Worm (Caenorhabditis elegans) whole organism, midembryonic: ENCODE results near the gene K08D8.3.
"Not testable (repeated sequence)": the region's sequence is repeated elsewhere in the genome, so short reads cannot be mapped to it uniquely, and the experiment has no call there.

Experiments used
- T22C8.4 ChIP-seq: fragments of 200-800 bp; sonication (Bioruptor generic); IDR thresholded peaks from 2 replicates; pipeline ENCODE4 v1.3.6; 2022; ENCODE audit warnings: missing genetic modification characterization, missing compliant biosample characterization
- cog-1 ChIP-seq: sonication (generic microtip); optimal IDR thresholded peaks from 2 replicates; lab custom pipeline; 2016; ENCODE audit warnings: missing genetic modification characterization, missing compliant biosample characterization
- flt-1 ChIP-seq: fragments of 200-800 bp; sonication (Bioruptor generic); IDR thresholded peaks from 2 replicates; pipeline ENCODE4 v1.3.6; 2022; ENCODE audit warnings: missing genetic modification characterization, missing compliant biosample characterization
- klf-2 ChIP-seq: fragments of 200-800 bp; sonication (Bioruptor generic); conservative IDR thresholded peaks from 2 replicates; pipeline ENCODE4 v1.3.6; 2022; ENCODE audit warnings: missing genetic modification reagents, missing genetic modification characterization, missing compliant biosample characterization
- med-1 ChIP-seq: sonication (generic microtip); optimal IDR thresholded peaks from 2 replicates; lab custom pipeline; 2017; ENCODE audit warnings: missing genetic modification characterization, mild to moderate bottlenecking, missing compliant biosample characterization, antibody characterized with exemption, missing genetic modification reagents; ENCODE audit not compliant: insufficient read depth
- ref-1 ChIP-seq: fragments of 200-800 bp; sonication (Bioruptor generic); conservative IDR thresholded peaks from 2 replicates; pipeline ENCODE4 v1.3.6; 2022; ENCODE audit warnings: missing genetic modification reagents, missing genetic modification characterization, missing compliant biosample characterization
- tab-1 ChIP-seq: fragments of 200-800 bp; sonication (Bioruptor generic); IDR thresholded peaks from 2 replicates; pipeline ENCODE4 v1.3.6; 2022; ENCODE audit warnings: missing genetic modification characterization, missing compliant biosample characterization
- ztf-23 ChIP-seq: fragments of 200-800 bp; sonication (Bioruptor generic); IDR thresholded peaks from 2 replicates; pipeline ENCODE4 v1.3.6; 2022; ENCODE audit warnings: missing genetic modification reagents, missing genetic modification characterization, missing compliant biosample characterization
- ztf-29 ChIP-seq: fragments of 200-800 bp; sonication (Bioruptor generic); IDR thresholded peaks from 2 replicates; pipeline ENCODE4 v1.3.6; 2022; ENCODE audit warnings: missing genetic modification reagents, missing genetic modification characterization, missing compliant biosample characterization

The K08D8.3 gene

DNA sequence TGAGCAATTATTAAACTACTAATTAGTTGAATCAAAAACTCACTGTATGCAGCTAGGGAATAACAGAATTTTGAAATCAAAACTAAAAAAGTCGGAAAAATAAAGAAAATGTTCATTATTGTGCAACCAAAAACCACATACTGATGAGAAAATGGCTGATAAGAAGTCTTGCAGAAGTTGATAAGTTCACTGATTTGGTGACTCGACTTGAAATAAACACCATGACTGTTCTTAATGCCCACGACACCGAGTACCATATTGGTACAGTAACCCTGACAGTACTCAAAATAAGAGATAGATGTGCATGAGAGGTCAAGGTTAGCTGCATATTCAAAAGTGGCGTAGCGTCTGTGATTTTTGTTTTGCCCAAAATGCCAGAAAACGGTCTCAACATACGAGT is 20.4 kb downstream of the K08D8.3 start:
- TF ChIP-seq med-1 (GFP tag; lab: Kevin White, UChicago) (no peak), ztf-29 (GFP tag; lab: Robert Waterston, UW) (no peak), flt-1 (GFP tag; lab: Robert Waterston, UW) (no peak), ref-1 (no peak), klf-2 (GFP tag; lab: Robert Waterston, UW) (no peak), tab-1 (GFP tag; lab: Robert Waterston, UW) (no peak), cog-1 (no peak), ztf-23 (no peak), T22C8.4 (no peak)

DNA sequence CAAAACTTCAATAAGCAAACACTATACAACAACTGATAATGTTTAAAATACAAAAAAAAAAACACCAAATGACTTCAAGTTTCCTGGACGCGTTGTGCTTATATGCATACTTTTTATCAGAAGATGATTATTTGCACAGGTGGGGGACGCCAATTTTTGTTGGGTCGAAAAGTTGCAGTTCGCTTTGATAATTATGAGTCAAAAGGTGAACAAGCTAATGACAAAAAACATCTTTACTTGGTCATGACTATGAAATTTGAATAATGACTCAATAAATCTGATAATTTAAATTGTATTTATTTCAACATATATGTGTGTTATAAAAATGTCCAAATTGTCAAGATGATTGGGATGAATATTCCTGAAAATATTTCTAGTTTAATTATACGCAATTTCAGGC is 23.3 kb downstream of the K08D8.3 start, which contains the start of gene ZK896.4:
TSS of gene ZK896.4 (minus strand) at position 101 of the 400 bp plus-strand sequence.
- no peak for TF ChIP-seq med-1 (GFP tag; lab: Kevin White, UChicago)
- no peak for TF ChIP-seq ztf-29 (GFP tag; lab: Robert Waterston, UW)
- no peak for TF ChIP-seq T22C8.4
- no peak for TF ChIP-seq ztf-23
- TF ChIP-seq klf-2 (GFP tag; lab: Robert Waterston, UW): no peak
- no peak for TF ChIP-seq tab-1 (GFP tag; lab: Robert Waterston, UW)
- no peak for TF ChIP-seq ref-1
- TF ChIP-seq flt-1 (GFP tag; lab: Robert Waterston, UW): no peak
- TF ChIP-seq cog-1: no peak

- TF ChIP-seq med-1 (GFP tag; lab: Kevin White, UChicago): no peak
- no peak for TF ChIP-seq ref-1
- TF ChIP-seq flt-1 (GFP tag; lab: Robert Waterston, UW): no peak
- no peak for TF ChIP-seq T22C8.4
- no peak for TF ChIP-seq ztf-23
- TF ChIP-seq klf-2 (GFP tag; lab: Robert Waterston, UW): no peak
- TF ChIP-seq tab-1 (GFP tag; lab: Robert Waterston, UW): no peak
- no peak for TF ChIP-seq cog-1
- no peak for TF ChIP-seq ztf-29 (GFP tag; lab: Robert Waterston, UW)
These were observed 26.9 kb downstream of the K08D8.3 start, which contains the start of gene ZK896.5 for ce11 chrIV:12879557-12879956. TSS of gene ZK896.5 (minus strand) at chrIV:12879645.

ce11 chrIV:12876558-12876957 is 29.9 kb downstream of the K08D8.3 start:
- no peak for TF ChIP-seq cog-1
- no peak for TF ChIP-seq T22C8.4
- TF ChIP-seq ztf-23: no peak
- TF ChIP-seq klf-2 (GFP tag; lab: Robert Waterston, UW): no peak
- no peak for TF ChIP-seq flt-1 (GFP tag; lab: Robert Waterston, UW)
- TF ChIP-seq ref-1: no peak
- no peak for TF ChIP-seq tab-1 (GFP tag; lab: Robert Waterston, UW)
- TF ChIP-seq ztf-29 (GFP tag; lab: Robert Waterston, UW): no peak
- TF ChIP-seq med-1 (GFP tag; lab: Kevin White, UChicago): no peak

DNA sequence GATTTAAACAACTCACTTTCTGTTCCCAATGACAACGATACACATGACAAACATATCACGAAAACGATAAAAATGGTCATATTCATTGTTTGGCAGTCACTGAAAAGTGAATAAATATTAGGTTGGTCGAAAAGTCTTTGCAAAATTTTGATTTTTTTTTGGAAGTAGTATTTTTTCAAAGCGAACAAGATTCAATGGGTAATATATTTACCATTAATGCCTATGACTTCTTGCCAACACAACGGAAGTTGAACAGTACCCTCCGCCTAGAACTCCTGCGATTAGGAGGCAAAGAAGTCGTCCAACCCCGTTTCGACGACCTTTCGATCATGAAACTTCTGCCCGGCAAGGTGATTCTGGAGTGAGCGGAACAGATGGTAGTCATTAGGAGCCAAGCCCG is 31.2 kb downstream of the K08D8.3 start, which contains the start of gene ZK896.1:
TSS of gene ZK896.1 (minus strand) at position 101 of the 400 bp plus-strand sequence.
- TF ChIP-seq T22C8.4; klf-2 (GFP tag; lab: Robert Waterston, UW); med-1 (GFP tag; lab: Kevin White, UChicago): not testable (repeated sequence)

- TF ChIP-seq T22C8.4: no peak
- no peak for TF ChIP-seq cog-1
- no peak for TF ChIP-seq ztf-23
- no peak for TF ChIP-seq flt-1 (GFP tag; lab: Robert Waterston, UW)
- TF ChIP-seq ref-1: no peak
- no peak for TF ChIP-seq med-1 (GFP tag; lab: Kevin White, UChicago)
- TF ChIP-seq ztf-29 (GFP tag; lab: Robert Waterston, UW): no peak
- TF ChIP-seq klf-2 (GFP tag; lab: Robert Waterston, UW): no peak
- TF ChIP-seq tab-1 (GFP tag; lab: Robert Waterston, UW): no peak
These were observed 35.0 kb downstream of the K08D8.3 start, which contains the start of gene clec-187 for ce11 chrIV:12871445-12871947. TSS of gene clec-187 (minus strand) at chrIV:12871495.

DNA sequence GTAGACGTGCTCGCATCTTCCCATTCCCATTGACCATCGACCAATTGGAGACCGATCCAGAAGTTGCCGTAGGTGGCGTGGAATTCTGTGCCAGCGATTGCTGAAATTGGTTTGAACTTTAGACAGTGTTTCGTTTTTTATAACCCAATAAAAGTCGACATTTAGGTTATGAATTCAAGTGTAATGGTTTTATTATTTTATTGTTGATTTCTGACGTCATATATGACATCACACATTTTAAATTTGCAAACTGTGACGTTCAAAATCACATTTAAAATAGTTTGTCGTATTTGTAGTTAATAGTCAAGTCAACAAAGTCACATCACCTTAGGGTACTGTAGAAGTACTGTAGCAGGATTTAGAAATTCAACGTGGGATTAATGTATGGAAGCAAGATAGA is 36.1 kb downstream of the K08D8.3 start:
- no peak for TF ChIP-seq cog-1
- TF ChIP-seq ztf-29 (GFP tag; lab: Robert Waterston, UW): no peak
- no peak for TF ChIP-seq med-1 (GFP tag; lab: Kevin White, UChicago)
- TF ChIP-seq flt-1 (GFP tag; lab: Robert Waterston, UW): no peak
- no peak for TF ChIP-seq tab-1 (GFP tag; lab: Robert Waterston, UW)
- TF ChIP-seq klf-2 (GFP tag; lab: Robert Waterston, UW): no peak
- TF ChIP-seq ztf-23: no peak
- no peak for TF ChIP-seq ref-1
- TF ChIP-seq T22C8.4: no peak

- TF ChIP-seq ztf-23 (no peak), T22C8.4 (no peak), ztf-29 (GFP tag; lab: Robert Waterston, UW) (no peak), cog-1 (no peak), med-1 (GFP tag; lab: Kevin White, UChicago) (no peak), tab-1 (GFP tag; lab: Robert Waterston, UW) (no peak), ref-1 (no peak)
These were observed 36.6 kb downstream of the K08D8.3 start for ce11 chrIV:12869812-12870211.

DNA sequence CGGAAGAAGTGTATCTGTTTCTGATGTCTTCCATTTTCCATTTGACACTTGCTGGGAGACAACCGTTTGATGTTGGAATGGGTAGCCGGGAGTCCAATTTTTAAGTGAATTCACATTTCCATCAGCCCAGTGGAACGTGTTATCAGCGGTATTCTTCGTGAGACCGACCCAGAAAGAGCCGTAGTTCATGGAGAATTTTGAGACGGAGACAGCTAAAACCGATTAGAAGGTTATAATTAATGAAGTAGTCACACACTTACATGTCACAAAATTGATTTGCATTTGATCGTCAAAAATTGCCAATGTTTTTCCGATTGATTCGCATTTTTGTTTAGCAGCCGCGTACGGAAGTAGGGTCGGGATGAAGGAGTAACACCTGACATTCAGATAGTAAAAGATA is 37.1 kb downstream of the K08D8.3 start:
- no peak for TF ChIP-seq ref-1
- no peak for TF ChIP-seq flt-1 (GFP tag; lab: Robert Waterston, UW)
- TF ChIP-seq med-1 (GFP tag; lab: Kevin White, UChicago): no peak
- no peak for TF ChIP-seq ztf-29 (GFP tag; lab: Robert Waterston, UW)
- no peak for TF ChIP-seq tab-1 (GFP tag; lab: Robert Waterston, UW)
- no peak for TF ChIP-seq klf-2 (GFP tag; lab: Robert Waterston, UW)

DNA sequence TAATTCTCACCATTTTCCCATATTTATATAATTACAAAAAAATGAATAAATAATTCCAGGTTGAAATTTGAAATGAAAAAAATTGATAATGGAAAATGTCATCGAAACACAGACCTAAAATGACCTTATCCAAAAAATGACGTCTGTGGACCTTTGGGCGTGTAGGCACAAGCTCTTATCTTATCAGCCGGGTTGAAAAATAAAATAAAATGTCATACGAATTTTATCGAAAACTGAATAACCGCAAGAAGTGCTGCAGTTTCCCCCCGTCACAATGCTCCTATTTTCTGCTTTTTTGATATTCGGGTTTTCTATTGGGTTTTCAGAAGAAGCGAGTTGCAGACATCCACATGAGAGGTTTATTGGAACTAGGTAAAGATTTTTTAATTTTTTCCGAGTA is 40.6 kb downstream of the K08D8.3 start, which contains the start of gene clec-186:
TSS of gene clec-186 (plus strand) at position 226 of the 400 bp plus-strand sequence.
- TF ChIP-seq flt-1 (GFP tag; lab: Robert Waterston, UW) (no peak), T22C8.4 (no peak), med-1 (GFP tag; lab: Kevin White, UChicago) (no peak), tab-1 (GFP tag; lab: Robert Waterston, UW) (no peak)
